Worm (Caenorhabditis elegans) whole organism, mixed stage, embryonic: ENCODE data around the gene cest-10.

ENCODE experiments used
- M03D4.4 ChIP-seq: sonication (generic microtip); optimal IDR thresholded peaks from 2 replicates; lab custom pipeline; 2017; ENCODE audit warnings: mild to moderate bottlenecking, missing genetic modification characterization, missing compliant biosample characterization
- bed-3 ChIP-seq: fragments of 200-800 bp; sonication (Bioruptor generic); optimal IDR thresholded peaks from 3 replicates; lab custom pipeline; 2018; ENCODE audit warnings: mild to moderate bottlenecking, missing genetic modification characterization, moderate library complexity, missing compliant biosample characterization
- blmp-1 ChIP-seq: fragments of 150-350 bp; optimal IDR thresholded peaks from 2 replicates; lab custom pipeline; 2014; ENCODE audit warnings: missing biosample characterization, missing genetic modification characterization
- ceh-39 ChIP-seq: fragments of 150-350 bp; optimal IDR thresholded peaks from 2 replicates; lab custom pipeline; 2014; ENCODE audit warnings: missing biosample characterization, missing genetic modification characterization
- ceh-43 ChIP-seq: fragments of 200-800 bp; sonication (Bioruptor generic); optimal IDR thresholded peaks from 2 replicates; lab custom pipeline; 2018; ENCODE audit warnings: mild to moderate bottlenecking, missing genetic modification characterization, moderate library complexity, missing compliant biosample characterization
- ceh-83 ChIP-seq: fragments of 200-800 bp; sonication (Bioruptor generic); optimal IDR thresholded peaks from 2 replicates; lab custom pipeline; 2018; ENCODE audit warnings: mild to moderate bottlenecking, missing genetic modification characterization, missing compliant biosample characterization
- ces-1 ChIP-seq: fragments of 150-350 bp; optimal IDR thresholded peaks from 2 replicates; lab custom pipeline; 2014; ENCODE audit warnings: missing biosample characterization, missing genetic modification reagents, missing genetic modification characterization
- cnd-1 ChIP-seq: fragments of 200-800 bp; sonication (Bioruptor generic); optimal IDR thresholded peaks from 2 replicates; lab custom pipeline; 2018; ENCODE audit warnings: mild to moderate bottlenecking, missing genetic modification characterization, missing compliant biosample characterization
- drap-1 ChIP-seq: fragments of 200-800 bp; sonication (Bioruptor generic); optimal IDR thresholded peaks from 3 replicates; lab custom pipeline; 2018; ENCODE audit warnings: mild to moderate bottlenecking, missing genetic modification characterization, missing compliant biosample characterization
- elt-1 ChIP-seq: sonication (generic microtip); optimal IDR thresholded peaks from 2 replicates; lab custom pipeline; 2017; ENCODE audit warnings: missing genetic modification characterization, mild to moderate bottlenecking, missing compliant biosample characterization, antibody characterized with exemption, moderate library complexity, borderline replicate concordance; ENCODE audit not compliant: insufficient read depth
- elt-3 ChIP-seq: fragments of 150-350 bp; optimal IDR thresholded peaks from 2 replicates; lab custom pipeline; 2014; ENCODE audit warnings: missing biosample characterization, missing genetic modification characterization
- flh-1 ChIP-seq: fragments of 200-800 bp; sonication (Bioruptor generic); optimal IDR thresholded peaks from 2 replicates; lab custom pipeline; 2018; ENCODE audit warnings: mild to moderate bottlenecking, missing genetic modification characterization, moderate library complexity, missing compliant biosample characterization
- ham-2 ChIP-seq: fragments of 200-800 bp; sonication (Bioruptor generic); optimal IDR thresholded peaks from 2 replicates; lab custom pipeline; 2018; ENCODE audit warnings: mild to moderate bottlenecking, missing genetic modification characterization, missing compliant biosample characterization
- hlh-1 ChIP-seq: fragments of 150-350 bp; optimal IDR thresholded peaks from 2 replicates; lab custom pipeline; 2014; ENCODE audit warnings: missing biosample characterization, missing genetic modification reagents, missing genetic modification characterization
- lin-13 ChIP-seq: fragments of 150-350 bp; optimal IDR thresholded peaks from 2 replicates; lab custom pipeline; 2014; ENCODE audit warnings: missing biosample characterization, missing genetic modification characterization
- lsy-2 ChIP-seq: fragments of 150-350 bp; optimal IDR thresholded peaks from 2 replicates; lab custom pipeline; 2014; ENCODE audit warnings: missing biosample characterization, missing genetic modification characterization
- mab-5 ChIP-seq: fragments of 150-350 bp; optimal IDR thresholded peaks from 2 replicates; lab custom pipeline; 2014; ENCODE audit warnings: missing biosample characterization, missing genetic modification characterization
- mls-2 ChIP-seq: sonication (generic microtip); optimal IDR thresholded peaks from 2 replicates; lab custom pipeline; 2016; ENCODE audit warnings: mild to moderate bottlenecking, missing genetic modification characterization, moderate library complexity, missing compliant biosample characterization
- nhr-12 ChIP-seq: fragments of 150-350 bp; optimal IDR thresholded peaks from 2 replicates; lab custom pipeline; 2014; ENCODE audit warnings: missing biosample characterization, missing genetic modification characterization
- nhr-2 ChIP-seq: fragments of 150-350 bp; optimal IDR thresholded peaks from 2 replicates; lab custom pipeline; 2014; ENCODE audit warnings: missing biosample characterization, missing genetic modification characterization
- nhr-237 ChIP-seq: fragments of 150-350 bp; optimal IDR thresholded peaks from 2 replicates; lab custom pipeline; 2014; ENCODE audit warnings: missing biosample characterization, missing genetic modification characterization
- nhr-76 ChIP-seq: sonication (generic microtip); optimal IDR thresholded peaks from 2 replicates; lab custom pipeline; 2017; ENCODE audit warnings: missing biosample characterization, missing genetic modification characterization
- pha-4 ChIP-seq: fragments of 150-350 bp; optimal IDR thresholded peaks from 2 replicates; lab custom pipeline; 2018; ENCODE audit warnings: missing biosample characterization, missing genetic modification reagents, missing genetic modification characterization
- sem-2 ChIP-seq: fragments of 200-800 bp; sonication (Bioruptor generic); optimal IDR thresholded peaks from 2 replicates; lab custom pipeline; 2018; ENCODE audit warnings: mild to moderate bottlenecking, missing genetic modification characterization, missing compliant biosample characterization
- snpc-4 ChIP-seq: fragments of 150-350 bp; optimal IDR thresholded peaks from 2 replicates; lab custom pipeline; 2014; ENCODE audit warnings: missing biosample characterization, missing genetic modification characterization
- sptf-1 ChIP-seq: sonication (generic microtip); optimal IDR thresholded peaks from 2 replicates; lab custom pipeline; 2017; ENCODE audit warnings: mild to moderate bottlenecking, missing genetic modification characterization, moderate library complexity, missing compliant biosample characterization
- tbx-8 ChIP-seq: fragments of 200-800 bp; sonication (Bioruptor generic); optimal IDR thresholded peaks from 2 replicates; lab custom pipeline; 2018; ENCODE audit warnings: mild to moderate bottlenecking, missing genetic modification characterization, moderate library complexity, missing compliant biosample characterization
- unc-39 ChIP-seq: fragments of 150-350 bp; optimal IDR thresholded peaks from 2 replicates; lab custom pipeline; 2014; ENCODE audit warnings: missing biosample characterization, missing genetic modification characterization
- zip-8 ChIP-seq: fragments of 150-350 bp; optimal IDR thresholded peaks from 2 replicates; lab custom pipeline; 2014; ENCODE audit warnings: missing biosample characterization, missing genetic modification characterization
- ztf-11 ChIP-seq: fragments of 150-350 bp; optimal IDR thresholded peaks from 2 replicates; lab custom pipeline; 2014; ENCODE audit warnings: missing biosample characterization, missing genetic modification characterization

cest-10 gene

DNA sequence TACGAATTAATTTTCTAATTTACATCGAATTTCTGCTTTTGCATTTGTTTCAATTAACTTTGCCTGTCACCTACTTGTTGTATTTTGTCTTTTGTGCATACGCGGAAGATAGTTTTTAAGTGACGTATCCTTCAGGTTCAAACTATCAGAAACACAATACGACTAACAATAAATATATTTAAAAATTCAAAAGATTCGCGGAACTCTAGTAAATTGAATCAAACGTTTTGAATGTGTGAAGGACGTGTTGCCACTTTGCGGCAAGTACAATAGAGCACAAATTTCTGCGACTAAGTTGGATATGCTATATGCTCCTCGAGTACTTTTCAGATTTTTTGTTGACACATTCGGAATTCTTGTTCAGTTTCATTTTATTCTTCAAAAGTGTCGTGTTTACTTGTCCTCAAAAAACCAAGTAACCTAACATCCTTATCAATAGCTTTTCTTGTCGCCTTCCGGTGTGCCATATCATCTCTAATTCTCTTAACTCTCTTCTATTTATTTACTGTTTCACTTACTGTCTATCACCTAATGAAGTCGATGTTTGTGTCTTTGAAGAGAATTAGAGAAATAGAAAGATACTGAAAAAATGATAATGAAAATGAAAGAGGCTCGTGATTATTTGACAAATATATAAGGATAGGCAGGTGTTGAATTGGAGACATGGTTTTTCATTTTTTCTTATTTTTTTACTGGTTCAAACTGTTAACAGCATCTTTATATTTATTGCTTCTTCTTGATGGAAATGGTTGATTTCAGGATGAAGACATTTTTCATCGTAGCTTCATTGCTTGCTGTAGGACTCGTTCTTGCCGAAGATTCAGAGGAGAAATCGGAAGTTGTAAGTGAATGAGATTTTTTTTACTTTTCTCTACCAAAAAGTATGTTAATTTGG is 8.4 kb downstream of the cest-10 start, which contains the start of gene srlf-7:
TSS of gene srlf-7 (plus strand) at position 760 of the 895 bp plus-strand sequence.
- TF ChIP-seq ztf-11 (tag; lab: Kevin White, UChicago) = no peak
- TF ChIP-seq lin-13 (tag; lab: Kevin White, UChicago) = no peak
- TF ChIP-seq ces-1 (GFP tag; lab: Kevin White, UChicago) = peak; percentile 69

DNA sequence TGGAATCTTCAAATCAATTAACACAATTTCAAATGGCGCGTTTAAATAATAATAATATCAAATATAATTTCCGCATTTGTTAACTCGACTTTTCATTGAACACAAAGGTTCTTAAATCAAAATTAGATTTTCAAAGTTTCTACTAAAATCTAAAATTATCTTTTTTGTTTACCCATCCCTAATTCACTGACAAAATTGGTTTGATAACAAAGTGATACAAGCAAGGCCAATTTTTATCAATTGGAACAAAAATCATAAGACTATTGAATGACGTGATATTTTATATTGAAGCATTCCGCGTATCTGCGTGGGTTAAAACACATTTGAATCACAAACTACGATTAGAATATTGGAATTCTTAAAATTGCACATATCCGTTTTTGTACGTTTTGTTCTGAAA is 10.1 kb downstream of the cest-10 start:
- TF ChIP-seq nhr-2 (tag; lab: Kevin White, UChicago) (no peak), drap-1 (GFP tag; lab: Kevin White, UChicago) (no peak), zip-8 (tag; lab: Kevin White, UChicago) (no peak), sptf-1 (tag; lab: Kevin White, UChicago) (no peak), nhr-76 (no peak), pha-4 (tag; lab: Kevin White, UChicago) (no peak), blmp-1 (tag; lab: Kevin White, UChicago) (no peak), ceh-39 (tag; lab: Kevin White, UChicago) (no peak), unc-39 (tag; lab: Kevin White, UChicago) (no peak), lsy-2 (tag; lab: Kevin White, UChicago) (no peak), elt-1 (tag; lab: Kevin White, UChicago) (no peak), nhr-12 (tag; lab: Kevin White, UChicago) (no peak), bed-3 (GFP tag; lab: Kevin White, UChicago) (no peak), lin-13 (tag; lab: Kevin White, UChicago) (no peak), elt-3 (tag; lab: Kevin White, UChicago) (no peak), cnd-1 (tag; lab: Kevin White, UChicago) (no peak), snpc-4 (tag; lab: Kevin White, UChicago) (no peak), sem-2 (GFP tag; lab: Kevin White, UChicago) (no peak), ham-2 (GFP tag; lab: Kevin White, UChicago) (no peak)
- TF ChIP-seq, all 35 proteins: peak for 0

DNA sequence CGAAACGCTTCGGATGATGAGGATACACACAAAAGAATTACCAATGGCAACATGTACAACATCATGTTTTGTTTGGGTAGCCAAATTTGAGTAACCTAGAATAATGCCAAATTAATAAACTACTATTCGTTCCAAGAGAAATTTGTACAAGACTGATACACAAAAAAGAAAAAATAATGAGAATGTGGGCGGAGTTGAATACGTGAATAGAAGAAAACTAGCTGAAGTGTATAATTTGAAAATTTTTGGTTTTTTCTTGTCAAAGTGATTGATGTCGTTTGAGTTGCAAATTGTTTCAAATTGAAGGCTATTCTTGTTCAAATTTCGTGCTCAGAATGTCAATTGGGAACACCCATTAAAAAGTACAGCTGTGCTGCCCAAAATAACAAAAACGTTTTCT is 11.4 kb downstream of the cest-10 start, which contains the start of gene R13A1.5:
TSS of gene R13A1.5 (minus strand) at position 101 of the 400 bp plus-strand sequence.
- no peak for TF ChIP-seq lin-13 (tag; lab: Kevin White, UChicago)
- TF ChIP-seq hlh-1 = no peak
- no peak for TF ChIP-seq ceh-83 (GFP tag; lab: Kevin White, UChicago)
- no peak for TF ChIP-seq flh-1 (GFP tag; lab: Kevin White, UChicago)
- TF ChIP-seq M03D4.4 (tag; lab: Kevin White, UChicago) = no peak

DNA sequence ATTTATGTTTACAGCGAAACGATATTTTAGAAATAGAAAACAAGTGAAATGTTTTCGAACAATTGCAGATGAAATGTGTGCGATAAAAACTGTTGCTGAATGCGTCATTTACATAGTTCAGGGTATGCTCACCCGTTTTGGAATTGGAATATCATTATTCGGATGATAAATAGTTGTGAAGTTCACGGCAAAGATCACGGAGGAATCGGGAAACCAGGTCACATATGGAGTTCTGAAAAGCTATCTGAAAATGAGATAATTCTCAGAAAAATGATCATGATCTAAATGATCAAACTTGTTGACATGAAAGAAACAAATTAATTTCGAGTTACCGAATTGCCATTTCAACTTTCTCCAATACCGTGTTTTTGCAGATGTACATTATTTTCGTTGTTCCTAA is 15.4 kb downstream of the cest-10 start, which contains the start of gene best-16:
TSS of gene best-16 (minus strand) at position 101 of the 400 bp plus-strand sequence.
- TF ChIP-seq mab-5 (tag; lab: Kevin White, UChicago) (no peak), tbx-8 (GFP tag; lab: Kevin White, UChicago) (no peak), unc-39 (tag; lab: Kevin White, UChicago) (no peak), cnd-1 (tag; lab: Kevin White, UChicago) (no peak), lin-13 (tag; lab: Kevin White, UChicago) (no peak), nhr-237 (no peak), ceh-83 (GFP tag; lab: Kevin White, UChicago) (no peak), M03D4.4 (tag; lab: Kevin White, UChicago) (no peak), ces-1 (GFP tag; lab: Kevin White, UChicago) (no peak), nhr-76 (no peak), ceh-43 (no peak), blmp-1 (tag; lab: Kevin White, UChicago) (no peak), nhr-2 (tag; lab: Kevin White, UChicago) (no peak), hlh-1 (no peak), drap-1 (GFP tag; lab: Kevin White, UChicago) (no peak), mls-2 (no peak), flh-1 (GFP tag; lab: Kevin White, UChicago) (no peak), nhr-12 (tag; lab: Kevin White, UChicago) (no peak), elt-1 (tag; lab: Kevin White, UChicago) (no peak)
